Worm (Caenorhabditis elegans) whole organism, late embryonic: ENCODE data around the gene D1014.6.

Experiments
- C08G9.2 ChIP-seq: sonication (generic microtip); optimal IDR thresholded peaks from 2 replicates; lab custom pipeline; 2016; ENCODE audit warnings: mild to moderate bottlenecking, missing genetic modification characterization, moderate library complexity, missing compliant biosample characterization
- F13H6.1 ChIP-seq: sonication (generic microtip); optimal IDR thresholded peaks from 2 replicates; lab custom pipeline; 2016; ENCODE audit warnings: missing genetic modification characterization, missing compliant biosample characterization
- T23F11.4 ChIP-seq: fragments of 200-800 bp; sonication (Bioruptor generic); optimal IDR thresholded peaks from 2 replicates; lab custom pipeline; 2018; ENCODE audit warnings: mild to moderate bottlenecking, missing genetic modification characterization, missing compliant biosample characterization
- Y22D7AL.16 ChIP-seq: sonication (generic microtip); optimal IDR thresholded peaks from 2 replicates; lab custom pipeline; 2016; ENCODE audit warnings: missing genetic modification characterization, missing compliant biosample characterization
- ama-1 ChIP-seq: fragments of 150-350 bp; optimal IDR thresholded peaks from 2 replicates; lab custom pipeline; 2014
- ceh-14 ChIP-seq: sonication (generic microtip); optimal IDR thresholded peaks from 2 replicates; lab custom pipeline; 2016; ENCODE audit warnings: missing genotype, missing genetic modification characterization, missing compliant biosample characterization
- ceh-18 ChIP-seq: sonication (generic microtip); optimal IDR thresholded peaks from 2 replicates; lab custom pipeline; 2016; ENCODE audit warnings: missing genetic modification characterization, missing compliant biosample characterization
- ceh-22 ChIP-seq: sonication (generic microtip); optimal IDR thresholded peaks from 2 replicates; lab custom pipeline; 2017; ENCODE audit warnings: missing biosample characterization, missing genetic modification characterization
- ceh-30 ChIP-seq: fragments of 150-350 bp; optimal IDR thresholded peaks from 2 replicates; lab custom pipeline; 2014; ENCODE audit warnings: missing biosample characterization, missing genetic modification characterization
- ceh-45 ChIP-seq: fragments of 200-800 bp; sonication (Bioruptor generic); IDR thresholded peaks from 2 replicates; pipeline ENCODE4 v1.3.6; 2022; ENCODE audit warnings: missing genetic modification reagents, missing genetic modification characterization, missing compliant biosample characterization
- che-1 ChIP-seq: sonication (generic microtip); optimal IDR thresholded peaks from 2 replicates; lab custom pipeline; 2016; ENCODE audit warnings: mild to moderate bottlenecking, missing genetic modification characterization, missing compliant biosample characterization
- elt-2 ChIP-seq: sonication (generic microtip); optimal IDR thresholded peaks from 2 replicates; lab custom pipeline; 2016; ENCODE audit warnings: missing genetic modification reagents, missing genetic modification characterization, missing compliant biosample characterization
- elt-4 ChIP-seq: sonication (generic microtip); optimal IDR thresholded peaks from 2 replicates; lab custom pipeline; 2016; ENCODE audit warnings: missing genetic modification characterization, missing compliant biosample characterization
- ets-4 ChIP-seq: sonication (generic microtip); optimal IDR thresholded peaks from 2 replicates; lab custom pipeline; 2016; ENCODE audit warnings: missing genetic modification characterization, missing compliant biosample characterization
- eyg-1 ChIP-seq: sonication (generic microtip); optimal IDR thresholded peaks from 2 replicates; lab custom pipeline; 2016; ENCODE audit warnings: missing genotype, missing genetic modification characterization, missing compliant biosample characterization
- fax-1 ChIP-seq: sonication (generic microtip); optimal IDR thresholded peaks from 2 replicates; lab custom pipeline; 2016; ENCODE audit warnings: missing genotype, missing genetic modification characterization, missing compliant biosample characterization
- fkh-10 ChIP-seq: fragments of 150-350 bp; optimal IDR thresholded peaks from 2 replicates; lab custom pipeline; 2014; ENCODE audit warnings: missing biosample characterization, missing genetic modification reagents, missing genetic modification characterization
- gmeb-2 ChIP-seq: sonication (generic microtip); optimal IDR thresholded peaks from 2 replicates; lab custom pipeline; 2016; ENCODE audit warnings: missing genetic modification characterization, inconsistent platforms, missing compliant biosample characterization
- hlh-15 ChIP-seq: sonication (generic microtip); optimal IDR thresholded peaks from 2 replicates; lab custom pipeline; 2016; ENCODE audit warnings: missing genetic modification characterization, missing compliant biosample characterization
- hlh-6 ChIP-seq: sonication (generic microtip); optimal IDR thresholded peaks from 2 replicates; lab custom pipeline; 2016; ENCODE audit warnings: missing genotype, missing genetic modification characterization, missing compliant biosample characterization
- hlh-8 ChIP-seq: sonication (generic microtip); optimal IDR thresholded peaks from 2 replicates; lab custom pipeline; 2016; ENCODE audit warnings: missing genotype, missing genetic modification characterization, missing compliant biosample characterization
- lin-11 ChIP-seq: fragments of 200-800 bp; sonication (Bioruptor generic); optimal IDR thresholded peaks from 2 replicates; lab custom pipeline; 2018; ENCODE audit warnings: mild to moderate bottlenecking, missing genetic modification characterization, missing compliant biosample characterization
- nfya-1 ChIP-seq: sonication (generic microtip); optimal IDR thresholded peaks from 2 replicates; lab custom pipeline; 2017; ENCODE audit warnings: missing genetic modification characterization, mild to moderate bottlenecking, missing compliant biosample characterization, antibody characterized with exemption, moderate library complexity
- nhr-11 ChIP-seq: fragments of 150-350 bp; optimal IDR thresholded peaks from 2 replicates; lab custom pipeline; 2014; ENCODE audit warnings: missing biosample characterization, missing genetic modification characterization
- rnt-1 ChIP-seq: sonication (generic microtip); optimal IDR thresholded peaks from 2 replicates; lab custom pipeline; 2016; ENCODE audit warnings: missing genetic modification characterization, missing compliant biosample characterization
- sox-2 ChIP-seq: fragments of 200-800 bp; sonication (Bioruptor generic); IDR thresholded peaks from 2 replicates; pipeline ENCODE4 v1.3.6; 2022; ENCODE audit warnings: missing genetic modification reagents, missing genetic modification characterization, missing compliant biosample characterization
- syd-9 ChIP-seq: sonication (generic microtip); optimal IDR thresholded peaks from 2 replicates; lab custom pipeline; 2016; ENCODE audit warnings: mild to moderate bottlenecking, missing genetic modification characterization, moderate library complexity, missing compliant biosample characterization
- tbx-7 ChIP-seq: sonication (generic microtip); optimal IDR thresholded peaks from 2 replicates; lab custom pipeline; 2016; ENCODE audit warnings: missing genotype, missing genetic modification characterization, missing compliant biosample characterization
- ttx-3 ChIP-seq: sonication (generic microtip); optimal IDR thresholded peaks from 2 replicates; lab custom pipeline; 2016; ENCODE audit warnings: missing genetic modification reagents, missing genetic modification characterization, missing compliant biosample characterization
- unc-3 ChIP-seq, 2 experiments: fragments of 200-800 bp in 1 of 2; sonication (Bioruptor generic) in 1 of 2; sonication (generic microtip) in 1 of 2; conservative IDR thresholded peaks in 1 of 2; optimal IDR thresholded peaks in 1 of 2; 2 replicates each; pipeline versions ENCODE4 v1.3.6 to Lab custom; 2016 to 2022; ENCODE audit warnings: missing compliant biosample characterization in 2 of 2, missing genetic modification characterization in 2 of 2, missing genetic modification reagents in 1 of 2
- unc-42 ChIP-seq: sonication (generic microtip); optimal IDR thresholded peaks from 2 replicates; lab custom pipeline; 2016; ENCODE audit warnings: missing genotype, missing genetic modification characterization, missing compliant biosample characterization
- unc-55 ChIP-seq: sonication (generic microtip); optimal IDR thresholded peaks from 2 replicates; lab custom pipeline; 2017; ENCODE audit warnings: missing biosample characterization, missing genetic modification reagents, missing genetic modification characterization
- zip-5 ChIP-seq: sonication (generic microtip); optimal IDR thresholded peaks from 2 replicates; lab custom pipeline; 2016; ENCODE audit warnings: missing genetic modification characterization, missing compliant biosample characterization
- ztf-16 ChIP-seq: sonication (generic microtip); optimal IDR thresholded peaks from 2 replicates; lab custom pipeline; 2017; ENCODE audit warnings: missing genetic modification characterization, missing compliant biosample characterization

The D1014.6 gene

ce11 chrV:8161699-8162098, 40.7 kb downstream of the D1014.6 start, which contains the start of gene F20D6.5:
TSS of gene F20D6.5 (plus strand) at chrV:8161957.
- no peak for TF ChIP-seq ceh-30 (tag; lab: Kevin White, UChicago)
- peak; percentile 28 for TF ChIP-seq elt-2 (tag; lab: Kevin White, UChicago)
- TF ChIP-seq, all 69 proteins: peak for 1

- TF ChIP-seq tbx-7 (tag; lab: Kevin White, UChicago) (no peak), ceh-18 (no peak)
Observed at ce11 chrV:8163199-8163598, 42.2 kb downstream of the D1014.6 start.

ce11 chrV:8168219-8168962, 47.4 kb downstream of the D1014.6 start, which contains the start of gene F20D6.8:
TSS of gene F20D6.8 (minus strand) at chrV:8168269.
- TF ChIP-seq unc-42 (tag; lab: Kevin White, UChicago) (peak; percentile 31), unc-55 (GFP tag; lab: Kevin White, UChicago) (no peak)

- TF ChIP-seq ceh-45 (no peak), che-1 (tag; lab: Kevin White, UChicago) (no peak), hlh-6 (no peak), ama-1 (lab: Kevin White, UChicago) (no peak), ets-4 (tag; lab: Kevin White, UChicago) (no peak), ztf-16 (tag; lab: Kevin White, UChicago) (no peak), C08G9.2 (tag; lab: Kevin White, UChicago) (no peak), lin-11 (tag; lab: Kevin White, UChicago) (no peak), unc-55 (GFP tag; lab: Kevin White, UChicago) (no peak), Y22D7AL.16 (tag; lab: Kevin White, UChicago) (no peak), nfya-1 (tag; lab: Kevin White, UChicago) (no peak), unc-3 (GFP tag; conservative IDR thresholded peaks at IDR 0.05; lab: Robert Waterston, UW) (no peak), unc-3 (tag; optimal IDR thresholded peaks at IDR 0.05; lab: Kevin White, UChicago) (no peak), elt-2 (tag; lab: Kevin White, UChicago) (no peak), syd-9 (tag; lab: Kevin White, UChicago) (no peak), hlh-15 (tag; lab: Kevin White, UChicago) (no peak), ceh-14 (tag; lab: Kevin White, UChicago) (no peak), unc-42 (tag; lab: Kevin White, UChicago) (no peak), zip-5 (tag; lab: Kevin White, UChicago) (no peak), elt-4 (tag; lab: Kevin White, UChicago) (no peak)
Observed at ce11 chrV:8169150-8169549, 48.2 kb downstream of the D1014.6 start.

ce11 chrV:8170300-8170699, 49.3 kb downstream of the D1014.6 start:
- no peak for TF ChIP-seq hlh-8 (tag; lab: Kevin White, UChicago)
- no peak for TF ChIP-seq lin-11 (tag; lab: Kevin White, UChicago)
- TF ChIP-seq ets-4 (tag; lab: Kevin White, UChicago) = no peak
- no peak for TF ChIP-seq ceh-22 (tag; lab: Kevin White, UChicago)
- no peak for TF ChIP-seq gmeb-2
- TF ChIP-seq ttx-3 (tag; lab: Kevin White, UChicago) = no peak
- no peak for TF ChIP-seq F13H6.1 (tag; lab: Kevin White, UChicago)
- TF ChIP-seq eyg-1 = no peak
- no peak for TF ChIP-seq ceh-45
- no peak for TF ChIP-seq unc-55 (GFP tag; lab: Kevin White, UChicago)
- no peak for TF ChIP-seq T23F11.4 (GFP tag; lab: Kevin White, UChicago)
- TF ChIP-seq ceh-14 (tag; lab: Kevin White, UChicago) = no peak
- TF ChIP-seq rnt-1 = no peak
- TF ChIP-seq fax-1 (tag; lab: Kevin White, UChicago) = no peak
- TF ChIP-seq nhr-11 = no peak
- no peak for TF ChIP-seq ceh-30 (tag; lab: Kevin White, UChicago)
- TF ChIP-seq sox-2 (GFP tag; lab: Robert Waterston, UW) = no peak
- no peak for TF ChIP-seq ztf-16 (tag; lab: Kevin White, UChicago)
- TF ChIP-seq fkh-10 (GFP tag; lab: Kevin White, UChicago) = no peak
- TF ChIP-seq ceh-18 = no peak
